Worm (Caenorhabditis elegans) whole organism, mixed stage, embryonic: ENCODE data around the gene str-124.

Experiments
- M03D4.4 ChIP-seq: sonication (generic microtip); optimal IDR thresholded peaks from 2 replicates; lab custom pipeline; 2017; ENCODE audit warnings: mild to moderate bottlenecking, missing genetic modification characterization, missing compliant biosample characterization
- bed-3 ChIP-seq: fragments of 200-800 bp; sonication (Bioruptor generic); optimal IDR thresholded peaks from 3 replicates; lab custom pipeline; 2018; ENCODE audit warnings: mild to moderate bottlenecking, missing genetic modification characterization, moderate library complexity, missing compliant biosample characterization
- blmp-1 ChIP-seq: fragments of 150-350 bp; optimal IDR thresholded peaks from 2 replicates; lab custom pipeline; 2014; ENCODE audit warnings: missing biosample characterization, missing genetic modification characterization
- ceh-39 ChIP-seq: fragments of 150-350 bp; optimal IDR thresholded peaks from 2 replicates; lab custom pipeline; 2014; ENCODE audit warnings: missing biosample characterization, missing genetic modification characterization
- ceh-43 ChIP-seq: fragments of 200-800 bp; sonication (Bioruptor generic); optimal IDR thresholded peaks from 2 replicates; lab custom pipeline; 2018; ENCODE audit warnings: mild to moderate bottlenecking, missing genetic modification characterization, moderate library complexity, missing compliant biosample characterization
- ceh-83 ChIP-seq: fragments of 200-800 bp; sonication (Bioruptor generic); optimal IDR thresholded peaks from 2 replicates; lab custom pipeline; 2018; ENCODE audit warnings: mild to moderate bottlenecking, missing genetic modification characterization, missing compliant biosample characterization
- ces-1 ChIP-seq: fragments of 150-350 bp; optimal IDR thresholded peaks from 2 replicates; lab custom pipeline; 2014; ENCODE audit warnings: missing biosample characterization, missing genetic modification reagents, missing genetic modification characterization
- cnd-1 ChIP-seq: fragments of 200-800 bp; sonication (Bioruptor generic); optimal IDR thresholded peaks from 2 replicates; lab custom pipeline; 2018; ENCODE audit warnings: mild to moderate bottlenecking, missing genetic modification characterization, missing compliant biosample characterization
- drap-1 ChIP-seq: fragments of 200-800 bp; sonication (Bioruptor generic); optimal IDR thresholded peaks from 3 replicates; lab custom pipeline; 2018; ENCODE audit warnings: mild to moderate bottlenecking, missing genetic modification characterization, missing compliant biosample characterization
- elt-1 ChIP-seq: sonication (generic microtip); optimal IDR thresholded peaks from 2 replicates; lab custom pipeline; 2017; ENCODE audit warnings: missing genetic modification characterization, mild to moderate bottlenecking, missing compliant biosample characterization, antibody characterized with exemption, moderate library complexity, borderline replicate concordance; ENCODE audit not compliant: insufficient read depth
- elt-3 ChIP-seq: fragments of 150-350 bp; optimal IDR thresholded peaks from 2 replicates; lab custom pipeline; 2014; ENCODE audit warnings: missing biosample characterization, missing genetic modification characterization
- flh-1 ChIP-seq: fragments of 200-800 bp; sonication (Bioruptor generic); optimal IDR thresholded peaks from 2 replicates; lab custom pipeline; 2018; ENCODE audit warnings: mild to moderate bottlenecking, missing genetic modification characterization, moderate library complexity, missing compliant biosample characterization
- ham-2 ChIP-seq: fragments of 200-800 bp; sonication (Bioruptor generic); optimal IDR thresholded peaks from 2 replicates; lab custom pipeline; 2018; ENCODE audit warnings: mild to moderate bottlenecking, missing genetic modification characterization, missing compliant biosample characterization
- hlh-1 ChIP-seq: fragments of 150-350 bp; optimal IDR thresholded peaks from 2 replicates; lab custom pipeline; 2014; ENCODE audit warnings: missing biosample characterization, missing genetic modification reagents, missing genetic modification characterization
- lin-13 ChIP-seq: fragments of 150-350 bp; optimal IDR thresholded peaks from 2 replicates; lab custom pipeline; 2014; ENCODE audit warnings: missing biosample characterization, missing genetic modification characterization
- lin-32 ChIP-seq: fragments of 200-800 bp; sonication (Bioruptor generic); optimal IDR thresholded peaks from 2 replicates; lab custom pipeline; 2018; ENCODE audit warnings: mild to moderate bottlenecking, missing genetic modification characterization, missing compliant biosample characterization
- mls-2 ChIP-seq: sonication (generic microtip); optimal IDR thresholded peaks from 2 replicates; lab custom pipeline; 2016; ENCODE audit warnings: mild to moderate bottlenecking, missing genetic modification characterization, moderate library complexity, missing compliant biosample characterization
- nhr-12 ChIP-seq: fragments of 150-350 bp; optimal IDR thresholded peaks from 2 replicates; lab custom pipeline; 2014; ENCODE audit warnings: missing biosample characterization, missing genetic modification characterization
- nhr-2 ChIP-seq: fragments of 150-350 bp; optimal IDR thresholded peaks from 2 replicates; lab custom pipeline; 2014; ENCODE audit warnings: missing biosample characterization, missing genetic modification characterization
- nhr-237 ChIP-seq: fragments of 150-350 bp; optimal IDR thresholded peaks from 2 replicates; lab custom pipeline; 2014; ENCODE audit warnings: missing biosample characterization, missing genetic modification characterization
- nhr-28 ChIP-seq: fragments of 150-350 bp; optimal IDR thresholded peaks from 2 replicates; lab custom pipeline; 2014; ENCODE audit warnings: missing biosample characterization, missing genetic modification characterization
- pha-4 ChIP-seq: fragments of 150-350 bp; optimal IDR thresholded peaks from 2 replicates; lab custom pipeline; 2018; ENCODE audit warnings: missing biosample characterization, missing genetic modification reagents, missing genetic modification characterization
- snpc-4 ChIP-seq: fragments of 150-350 bp; optimal IDR thresholded peaks from 2 replicates; lab custom pipeline; 2014; ENCODE audit warnings: missing biosample characterization, missing genetic modification characterization
- sptf-1 ChIP-seq: sonication (generic microtip); optimal IDR thresholded peaks from 2 replicates; lab custom pipeline; 2017; ENCODE audit warnings: mild to moderate bottlenecking, missing genetic modification characterization, moderate library complexity, missing compliant biosample characterization
- unc-120 ChIP-seq: sonication (generic microtip); optimal IDR thresholded peaks from 2 replicates; lab custom pipeline; 2017; ENCODE audit warnings: missing genetic modification characterization, missing compliant biosample characterization; ENCODE audit not compliant: poor library complexity, severe bottlenecking
- unc-39 ChIP-seq: fragments of 150-350 bp; optimal IDR thresholded peaks from 2 replicates; lab custom pipeline; 2014; ENCODE audit warnings: missing biosample characterization, missing genetic modification characterization
- unc-62 ChIP-seq: fragments of 150-350 bp; optimal IDR thresholded peaks from 2 replicates; lab custom pipeline; 2014; ENCODE audit warnings: missing biosample characterization, missing genetic modification reagents, missing genetic modification characterization
- zip-8 ChIP-seq: fragments of 150-350 bp; optimal IDR thresholded peaks from 2 replicates; lab custom pipeline; 2014; ENCODE audit warnings: missing biosample characterization, missing genetic modification characterization
- ztf-11 ChIP-seq: fragments of 150-350 bp; optimal IDR thresholded peaks from 2 replicates; lab custom pipeline; 2014; ENCODE audit warnings: missing biosample characterization, missing genetic modification characterization

The str-124 gene

ce11 chrX:12787624-12788023 is at the start of gene str-124:
str-124 (plus strand) TSS chrX:12787924.
- TF ChIP-seq ceh-39 (tag; lab: Kevin White, UChicago) (no peak), elt-3 (no peak), ceh-43 (GFP tag; lab: Kevin White, UChicago) (no peak), nhr-12 (tag; lab: Kevin White, UChicago) (no peak), nhr-28 (tag; lab: Kevin White, UChicago) (no peak), hlh-1 (tag; lab: Kevin White, UChicago) (no peak), blmp-1 (tag; lab: Kevin White, UChicago) (no peak), mls-2 (tag; lab: Kevin White, UChicago) (no peak), drap-1 (GFP tag; lab: Kevin White, UChicago) (no peak), sptf-1 (tag; lab: Kevin White, UChicago) (no peak), nhr-2 (tag; lab: Kevin White, UChicago) (no peak), lin-32 (no peak), bed-3 (GFP tag; lab: Kevin White, UChicago) (no peak), flh-1 (GFP tag; lab: Kevin White, UChicago) (no peak), pha-4 (tag; lab: Kevin White, UChicago) (no peak)

- TF ChIP-seq unc-39 (tag; lab: Kevin White, UChicago) (no peak), blmp-1 (tag; lab: Kevin White, UChicago) (no peak), elt-1 (tag; lab: Kevin White, UChicago) (no peak), unc-62 (GFP tag; lab: Kevin White, UChicago) (no peak), nhr-2 (tag; lab: Kevin White, UChicago) (no peak), lin-32 (no peak), zip-8 (tag; lab: Kevin White, UChicago) (no peak), cnd-1 (no peak), ceh-83 (GFP tag; lab: Kevin White, UChicago) (no peak), hlh-1 (tag; lab: Kevin White, UChicago) (no peak), ceh-39 (tag; lab: Kevin White, UChicago) (no peak), ceh-43 (GFP tag; lab: Kevin White, UChicago) (no peak), drap-1 (GFP tag; lab: Kevin White, UChicago) (no peak), pha-4 (tag; lab: Kevin White, UChicago) (no peak), M03D4.4 (tag; lab: Kevin White, UChicago) (no peak), ces-1 (GFP tag; lab: Kevin White, UChicago) (no peak), nhr-12 (tag; lab: Kevin White, UChicago) (no peak), bed-3 (GFP tag; lab: Kevin White, UChicago) (no peak)
Measured at ce11 chrX:12738454-12738853, 49.3 kb upstream of the str-124 start, which contains the start of gene pgp-13. pgp-13 (plus strand) TSS chrX:12738754.

ce11 chrX:12749530-12750240 is 38.0 kb upstream of the str-124 start, which contains the start of gene pgp-14:
pgp-14 (minus strand) TSS chrX:12749580.
- no peak for TF ChIP-seq M03D4.4 (tag; lab: Kevin White, UChicago)
- TF ChIP-seq unc-120 (tag; lab: Kevin White, UChicago): no peak
- no peak for TF ChIP-seq ceh-39 (tag; lab: Kevin White, UChicago)
- TF ChIP-seq ztf-11 (tag; lab: Kevin White, UChicago): no peak
- no peak for TF ChIP-seq pha-4 (tag; lab: Kevin White, UChicago)
- TF ChIP-seq unc-39 (tag; lab: Kevin White, UChicago): no peak
- no peak for TF ChIP-seq nhr-2 (tag; lab: Kevin White, UChicago)
- no peak for TF ChIP-seq lin-13
- TF ChIP-seq elt-1 (tag; lab: Kevin White, UChicago): no peak

- TF ChIP-seq ham-2 (GFP tag; lab: Kevin White, UChicago) (no peak), ceh-39 (tag; lab: Kevin White, UChicago) (no peak), ceh-83 (GFP tag; lab: Kevin White, UChicago) (no peak), hlh-1 (tag; lab: Kevin White, UChicago) (no peak), lin-13 (no peak), pha-4 (tag; lab: Kevin White, UChicago) (no peak), nhr-237 (tag; lab: Kevin White, UChicago) (peak; percentile 14), snpc-4 (tag; lab: Kevin White, UChicago) (no peak), mls-2 (tag; lab: Kevin White, UChicago) (no peak)
Measured at ce11 chrX:12750805-12751204, 36.9 kb upstream of the str-124 start.
